Worm (Caenorhabditis elegans): ENCODE results near the gene str-84.

str-84 gene

ce11 chrV:8984783-8985182 is 4.0 kb upstream of the str-84 start:
- TF ChIP-seq ceh-45 (GFP tag; IDR thresholded peaks at IDR 0.05) = no peak
- no peak for TF ChIP-seq odd-2 (tag; optimal IDR thresholded peaks at IDR 0.05)
- TF ChIP-seq ceh-19 (GFP tag; optimal IDR thresholded peaks at IDR 0.05) = no peak
- no peak for TF ChIP-seq fkh-10 (GFP tag; optimal IDR thresholded peaks at IDR 0.05)
- TF ChIP-seq unc-42 (tag; optimal IDR thresholded peaks at IDR 0.05) = no peak
- no peak for TF ChIP-seq lim-6 (tag; optimal IDR thresholded peaks at IDR 0.05)
- no peak for TF ChIP-seq ceh-14 (tag; optimal IDR thresholded peaks at IDR 0.05)
- TF ChIP-seq pros-1 (tag; optimal IDR thresholded peaks at IDR 0.05) = no peak
- no peak for TF ChIP-seq sox-4 (tag; optimal IDR thresholded peaks at IDR 0.05)
- no peak for TF ChIP-seq hlh-6 (tag; optimal IDR thresholded peaks at IDR 0.05)
- no peak for TF ChIP-seq T23F11.4 (GFP tag; optimal IDR thresholded peaks at IDR 0.05)
- TF ChIP-seq tbx-7 (tag; optimal IDR thresholded peaks at IDR 0.05) = no peak
- TF ChIP-seq mec-3 (tag; optimal IDR thresholded peaks at IDR 0.05; ENCODE audit: borderline replicate concordance) = no peak
- no peak for TF ChIP-seq pqm-1 (tag; optimal IDR thresholded peaks at IDR 0.05)
- no peak for TF ChIP-seq ceh-30 (tag; optimal IDR thresholded peaks at IDR 0.05)

DNA sequence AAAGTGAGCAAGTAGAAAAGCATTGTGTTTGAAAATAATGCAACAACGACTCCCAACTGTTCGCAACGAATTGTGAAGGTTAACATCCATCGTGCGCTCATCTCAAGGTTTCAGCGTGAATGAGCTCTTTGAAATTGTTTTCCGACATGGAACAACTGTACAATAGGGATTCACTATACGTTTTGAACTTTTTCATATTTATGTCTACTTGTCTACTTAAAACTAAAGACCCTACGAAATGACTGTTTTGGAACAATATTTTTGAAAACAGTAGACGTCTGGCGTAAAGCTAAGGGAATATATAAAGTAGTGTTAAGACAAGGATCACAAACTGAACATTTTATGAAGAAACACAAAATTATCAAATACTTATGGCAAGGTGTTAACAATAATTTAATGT is 2.9 kb upstream of the str-84 start, which contains the start of gene str-86:
Gene str-86, minus strand, starts transcription at position 101 of the 400 bp plus-strand sequence.
- TF ChIP-seq unc-42 (tag; optimal IDR thresholded peaks at IDR 0.05) = no peak
- TF ChIP-seq tbx-7 (tag; optimal IDR thresholded peaks at IDR 0.05) = no peak
- TF ChIP-seq fkh-6 (tag; optimal IDR thresholded peaks at IDR 0.05) = no peak
- TF ChIP-seq unc-3 (GFP tag; conservative IDR thresholded peaks at IDR 0.05) = no peak
- no peak for TF ChIP-seq unc-3 (tag; optimal IDR thresholded peaks at IDR 0.05)
- TF ChIP-seq ttx-3 (tag; optimal IDR thresholded peaks at IDR 0.05) = no peak
- TF ChIP-seq odd-2 (tag; optimal IDR thresholded peaks at IDR 0.05) = no peak
- TF ChIP-seq fkh-10 (GFP tag; optimal IDR thresholded peaks at IDR 0.05) = no peak
- TF ChIP-seq F13H6.1 (tag; optimal IDR thresholded peaks at IDR 0.05) = no peak
- TF ChIP-seq ceh-2 (tag; optimal IDR thresholded peaks at IDR 0.05) = no peak
- TF ChIP-seq ceh-22 (tag; optimal IDR thresholded peaks at IDR 0.05) = no peak
- TF ChIP-seq C38D4.7 (GFP tag; optimal IDR thresholded peaks at IDR 0.05) = no peak
- TF ChIP-seq ceh-18 (tag; optimal IDR thresholded peaks at IDR 0.05) = no peak
- no peak for TF ChIP-seq ceh-14 (tag; optimal IDR thresholded peaks at IDR 0.05)
- no peak for TF ChIP-seq tbx-2 (tag; optimal IDR thresholded peaks at IDR 0.05)
- no peak for TF ChIP-seq hlh-30 (tag; optimal IDR thresholded peaks at IDR 0.05; ENCODE audit: insufficient read depth)

DNA sequence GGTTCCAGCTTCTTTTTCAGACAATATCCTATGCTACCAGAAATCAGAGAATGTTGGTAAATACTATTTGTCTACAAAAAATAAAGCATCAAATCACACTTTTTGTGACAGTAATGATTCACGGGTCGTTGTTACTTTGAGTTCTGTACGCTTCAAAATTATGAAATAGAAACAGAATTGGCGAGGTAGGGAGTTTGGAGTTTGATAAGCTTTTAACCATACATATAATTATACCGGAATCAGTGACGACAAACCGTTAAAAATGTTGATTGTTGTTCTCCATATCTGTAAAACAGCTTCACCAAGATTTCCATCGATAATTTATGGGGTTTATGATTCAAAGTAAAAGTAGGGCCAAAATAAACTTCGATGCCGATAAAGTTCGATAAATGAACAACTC is 2.9 kb downstream of the str-84 start:
- TF ChIP-seq zip-5 (tag; optimal IDR thresholded peaks at IDR 0.05) = no peak
- TF ChIP-seq T23F11.4 (GFP tag; optimal IDR thresholded peaks at IDR 0.05) = no peak
- TF ChIP-seq ceh-19 (GFP tag; optimal IDR thresholded peaks at IDR 0.05) = no peak
- TF ChIP-seq ceh-34 (tag; optimal IDR thresholded peaks at IDR 0.05) = no peak
- no peak for TF ChIP-seq ceh-45 (GFP tag; IDR thresholded peaks at IDR 0.05)
- no peak for TF ChIP-seq madf-2 (tag; optimal IDR thresholded peaks at IDR 0.05)
- no peak for TF ChIP-seq unc-86 (tag; optimal IDR thresholded peaks at IDR 0.05)

ce11 chrV:8974889-8975422 is 5.8 kb downstream of the str-84 start, which contains the start of gene nhr-143:
TSS of gene nhr-143 (minus strand) at chrV:8974939.
- TF ChIP-seq nhr-11 (tag; optimal IDR thresholded peaks at IDR 0.05) (no peak), ets-4 (tag; optimal IDR thresholded peaks at IDR 0.05) (no peak), K09A11.1 (tag; optimal IDR thresholded peaks at IDR 0.05; ENCODE audit: insufficient read depth) (no peak), ceh-9 (tag; optimal IDR thresholded peaks at IDR 0.05) (no peak), ceh-6 (GFP tag; optimal IDR thresholded peaks at IDR 0.05) (no peak), unc-86 (tag; optimal IDR thresholded peaks at IDR 0.05) (no peak), che-1 (tag; optimal IDR thresholded peaks at IDR 0.05) (no peak), hlh-6 (tag; optimal IDR thresholded peaks at IDR 0.05) (no peak), nfya-1 (tag; optimal IDR thresholded peaks at IDR 0.05) (no peak), tbx-2 (tag; optimal IDR thresholded peaks at IDR 0.05) (no peak), nhr-232 (tag; optimal IDR thresholded peaks at IDR 0.05) (no peak), sox-2 (GFP tag; IDR thresholded peaks at IDR 0.05) (no peak), tbx-7 (tag; optimal IDR thresholded peaks at IDR 0.05) (no peak), unc-55 (GFP tag; optimal IDR thresholded peaks at IDR 0.05) (no peak), ahr-1 (tag; optimal IDR thresholded peaks at IDR 0.05) (no peak), ceh-22 (tag; optimal IDR thresholded peaks at IDR 0.05) (no peak), zip-5 (tag; optimal IDR thresholded peaks at IDR 0.05) (no peak)

Data from whole organism, late embryonic.